Fruit fly (Drosophila melanogaster) whole organism, embryonic: ENCODE results near the gene HemK2.

Experiments
- CG10321 ChIP-seq: fragments of 200-800 bp; sonication (Bioruptor generic); IDR thresholded peaks from 2 replicates; pipeline ENCODE4 v1.3.6; 2022; ENCODE audit warnings: missing biosample characterization, missing genetic modification characterization
- CG4404 ChIP-seq: fragments of 200-800 bp; sonication (Bioruptor generic); IDR thresholded peaks from 2 replicates; pipeline ENCODE4 v1.3.6; 2022; ENCODE audit warnings: missing biosample characterization, missing genetic modification characterization
- HHEX ChIP-seq: fragments of 200-800 bp; sonication (Bioruptor generic); optimal IDR thresholded peaks from 3 replicates; lab custom pipeline; 2017; ENCODE audit warnings: missing biosample characterization, mild to moderate bottlenecking, missing genetic modification characterization, missing genetic modification reagents

DNA sequence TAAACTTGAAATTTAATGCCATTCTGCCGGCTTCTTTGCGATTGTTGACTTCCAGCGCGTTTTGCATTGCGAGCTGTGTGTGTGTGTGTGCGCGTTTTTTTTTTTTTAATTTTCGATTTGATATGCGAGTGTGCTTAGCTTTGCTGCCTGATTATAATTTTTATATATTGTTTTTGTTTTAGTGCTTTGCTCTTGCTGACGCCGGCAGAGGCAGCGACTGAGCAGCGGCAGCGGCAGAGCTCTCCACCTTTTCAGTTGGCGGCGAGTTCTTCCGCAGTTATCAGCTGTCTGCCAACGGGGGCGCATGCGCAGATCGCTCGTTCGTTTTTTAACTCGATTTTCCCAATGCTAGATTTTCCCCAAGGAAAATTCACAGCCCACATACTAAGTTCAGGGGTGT lies 23.9 kb downstream of the HemK2 start:
- TF ChIP-seq CG10321 (GFP tag; lab: Robert Waterston, UW) (no peak), HHEX (GFP tag; lab: Kevin White, UChicago) (no peak), CG4404 (no peak)
